Worm (Caenorhabditis elegans): ENCODE measurements around the gene ztf-18.

Gene ztf-18

DNA sequence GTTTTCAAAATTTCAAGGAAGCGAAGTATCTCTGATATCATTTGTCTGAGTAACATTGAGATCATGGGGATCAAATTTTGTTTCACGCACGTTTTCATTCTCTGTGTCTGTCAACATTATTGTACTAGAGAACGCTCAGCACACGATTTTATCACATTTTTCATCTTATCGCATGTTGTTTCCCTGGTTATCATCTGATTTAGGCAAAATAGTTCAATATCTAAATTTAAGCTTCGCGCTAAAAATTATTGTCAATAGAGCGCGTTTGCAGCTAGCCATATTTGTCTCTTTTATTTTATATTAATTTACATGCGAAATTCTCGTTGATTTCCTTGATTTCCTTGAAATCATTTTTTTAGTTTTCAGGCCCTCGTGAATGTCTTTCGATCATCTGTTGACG is 50.0 kb downstream of the ztf-18 start, which contains the start of gene K02F3.2:
Gene K02F3.2, plus strand, starts transcription at position 357 of the 400 bp plus-strand sequence.
- no peak for TF ChIP-seq egl-27 (tag; optimal IDR thresholded peaks at IDR 0.05)
- TF ChIP-seq hif-1 (tag; optimal IDR thresholded peaks at IDR 0.05): peak in 1 of 2 experiments; percentile 47
- no peak for TF ChIP-seq F49E8.2 (tag; optimal IDR thresholded peaks at IDR 0.05; ENCODE audit: borderline replicate concordance)
- TF ChIP-seq mdl-1 (tag; optimal IDR thresholded peaks at IDR 0.05): peak in 1 of 2 experiments; percentile 89
- TF ChIP-seq spr-3 (GFP tag; optimal IDR thresholded peaks at IDR 0.05): no peak
- TF ChIP-seq nhr-102 (tag; optimal IDR thresholded peaks at IDR 0.05): peak; percentile 42
- TF ChIP-seq nhr-6 (tag; optimal IDR thresholded peaks at IDR 0.05): no peak
- TF ChIP-seq daf-16 (GFP tag; optimal IDR thresholded peaks at IDR 0.05): no peak
- peak; percentile 86 for TF ChIP-seq daf-16 (tag; optimal IDR thresholded peaks at IDR 0.05)
- peak; percentile 29 for TF ChIP-seq ztf-7 (tag; optimal IDR thresholded peaks at IDR 0.05)
- peak; percentile 1 for TF ChIP-seq pqm-1 (tag; optimal IDR thresholded peaks at IDR 0.05)
- no peak for TF ChIP-seq jun-1 (tag; optimal IDR thresholded peaks at IDR 0.05)
- TF ChIP-seq dpl-1 (GFP tag; optimal IDR thresholded peaks at IDR 0.05): peak; percentile 86
- TF ChIP-seq duxl-1 (tag; optimal IDR thresholded peaks at IDR 0.05; ENCODE audit: poor library complexity): peak; percentile 17
- peak; percentile 24 to 77 for TF ChIP-seq lsy-2 (tag; optimal IDR thresholded peaks at IDR 0.05)
- TF ChIP-seq dve-1 (tag; optimal IDR thresholded peaks at IDR 0.05; ENCODE audit: insufficient read depth): peak; percentile 82
- TF ChIP-seq dmd-6 (GFP tag; IDR thresholded peaks at IDR 0.05): peak; percentile 72
- TF ChIP-seq nhr-48 (tag; optimal IDR thresholded peaks at IDR 0.05): peak; percentile 53
- no peak for TF ChIP-seq nhr-76 (tag; optimal IDR thresholded peaks at IDR 0.05)
- TF ChIP-seq aha-1 (tag): peak; percentile 84
- TF ChIP-seq attf-4 (tag; optimal IDR thresholded peaks at IDR 0.05): no peak
- peak; percentile 25 for TF ChIP-seq rbr-2 (tag; optimal IDR thresholded peaks at IDR 0.05)
- TF ChIP-seq unc-130 (GFP tag; optimal IDR thresholded peaks at IDR 0.05): no peak
- TF ChIP-seq snpc-4 (tag; optimal IDR thresholded peaks at IDR 0.05): no peak
- no peak for TF ChIP-seq F26F4.8 (GFP tag; conservative IDR thresholded peaks at IDR 0.05)
- peak; percentile 13 for TF ChIP-seq mes-2 (tag; optimal IDR thresholded peaks at IDR 0.05; ENCODE audit: poor library complexity, severe bottlenecking)
- TF ChIP-seq nhr-77 (tag; optimal IDR thresholded peaks at IDR 0.05): peak; percentile 84
- peak; percentile 82 for TF ChIP-seq hlh-11 (tag; optimal IDR thresholded peaks at IDR 0.05)
- peak; percentile 95 for TF ChIP-seq lin-38 (GFP tag; IDR thresholded peaks at IDR 0.05)
- TF ChIP-seq hlh-30 (tag; optimal IDR thresholded peaks at IDR 0.05; ENCODE audit: insufficient read depth): peak; percentile 91
- no peak for TF ChIP-seq nhr-41 (GFP tag; IDR thresholded peaks at IDR 0.05)
- TF ChIP-seq mxl-3 (GFP tag; optimal IDR thresholded peaks at IDR 0.05): peak; percentile 57
- no peak for TF ChIP-seq unc-39 (tag; optimal IDR thresholded peaks at IDR 0.05)
- TF ChIP-seq pha-4 (GFP tag; IDR thresholded peaks at IDR 0.05): no peak
- no peak for TF ChIP-seq pha-4 (tag; optimal IDR thresholded peaks at IDR 0.05)
- peak; percentile 91 for TF ChIP-seq nhr-28 (tag; optimal IDR thresholded peaks at IDR 0.05)
- TF ChIP-seq nhr-11 (tag; optimal IDR thresholded peaks at IDR 0.05): peak; percentile 37
- TF ChIP-seq mep-1 (tag; optimal IDR thresholded peaks at IDR 0.05): peak; percentile 56
- peak; percentile 58 for TF ChIP-seq T20F7.1 (GFP tag; optimal IDR thresholded peaks at IDR 0.05)
- no peak for TF ChIP-seq zfp-2 (tag; optimal IDR thresholded peaks at IDR 0.05)

DNA sequence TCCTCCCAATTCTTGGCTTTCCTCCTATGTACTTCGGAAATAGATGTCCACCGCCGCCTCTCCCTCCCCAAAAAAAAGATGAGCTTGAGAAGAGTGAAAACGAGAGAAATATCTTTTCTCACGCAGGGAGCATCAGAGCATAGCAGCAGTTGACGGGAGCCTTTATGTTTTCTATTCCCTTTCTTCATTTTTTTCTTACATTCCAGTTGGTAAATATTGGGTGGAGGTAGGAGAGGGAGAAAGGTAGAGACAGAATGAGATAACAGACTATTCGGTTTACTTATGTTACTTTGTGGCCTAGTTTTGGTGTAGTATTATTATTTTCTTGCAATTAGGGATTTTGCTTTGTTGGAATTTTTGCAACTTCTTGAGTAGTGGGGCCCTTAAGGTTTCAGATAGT is 50.9 kb downstream of the ztf-18 start:
- TF ChIP-seq F10B5.3 (tag; optimal IDR thresholded peaks at IDR 0.05): no peak
- TF ChIP-seq daf-16 (GFP tag; optimal IDR thresholded peaks at IDR 0.05): no peak
- peak; percentile 17 for TF ChIP-seq daf-16 (tag; optimal IDR thresholded peaks at IDR 0.05)
- TF ChIP-seq unc-62 (GFP tag; optimal IDR thresholded peaks at IDR 0.05 in 1 of 2): peak in 1 of 2 experiments; percentile 43
- TF ChIP-seq unc-62 (tag; optimal IDR thresholded peaks at IDR 0.05): no peak
- no peak for TF ChIP-seq daf-12 (tag; optimal IDR thresholded peaks at IDR 0.05)
- no peak for TF ChIP-seq ceh-44 (GFP tag; IDR thresholded peaks at IDR 0.05)
